Fruit fly (Drosophila melanogaster): ENCODE measurements around the gene skd.

skd gene

dm6 chr3L:21031093-21031930 is 4.1 kb upstream of the skd start, which contains the start of the genes CG10584 and Polr3E:
TSS of gene CG10584 (minus strand) at chr3L:21031360.
TSS of gene Polr3E (plus strand) at chr3L:21031825.
- no peak for TF ChIP-seq Sin3A (optimal IDR thresholded peaks at IDR 0.05)
- TF ChIP-seq h (optimal IDR thresholded peaks at IDR 0.05), result no peak
- TF ChIP-seq ttk (optimal IDR thresholded peaks at IDR 0.05), result no peak
- TF ChIP-seq Myc (optimal IDR thresholded peaks at IDR 0.05), result no peak
- no peak for TF ChIP-seq psq (optimal IDR thresholded peaks at IDR 0.05)
- no peak for TF ChIP-seq insv (optimal IDR thresholded peaks at IDR 0.05)

DNA sequence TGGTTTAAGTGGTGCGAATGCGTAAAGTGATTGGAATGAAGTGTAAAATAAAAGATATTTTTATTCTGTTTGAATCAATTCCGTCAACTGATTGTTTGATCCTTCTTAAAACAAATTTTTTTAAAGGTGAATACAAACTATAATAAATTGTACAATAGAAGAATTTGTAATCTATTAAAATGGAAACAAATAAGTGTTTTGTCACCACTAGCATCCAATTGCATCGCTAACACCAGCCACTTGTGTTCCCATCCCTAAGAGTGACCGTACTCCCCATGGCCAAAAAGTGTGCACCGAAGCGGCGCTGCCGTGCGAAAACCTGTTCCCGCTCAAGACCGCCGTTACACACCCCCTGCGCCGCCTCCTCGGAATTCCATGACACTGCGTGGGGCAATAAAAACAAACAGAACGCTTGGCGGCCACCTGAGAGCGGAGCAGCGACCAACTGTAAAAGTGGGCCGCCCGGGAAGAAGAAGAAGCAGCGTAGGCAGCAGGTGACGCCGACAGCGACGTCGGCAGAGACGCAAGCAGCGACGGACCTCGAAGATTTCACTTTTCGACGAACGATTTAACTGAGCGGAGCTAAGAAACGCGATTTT is 522 bp upstream of the skd start, which contains the start of gene Pdss2:
Gene Pdss2, plus strand, starts transcription at position 259 of the 599 bp plus-strand sequence.
- TF ChIP-seq psq (optimal IDR thresholded peaks at IDR 0.05), result no peak
- TF ChIP-seq insv (optimal IDR thresholded peaks at IDR 0.05), result no peak
- no peak for TF ChIP-seq Sin3A (optimal IDR thresholded peaks at IDR 0.05)
- no peak for TF ChIP-seq ttk (optimal IDR thresholded peaks at IDR 0.05)
- no peak for TF ChIP-seq Myc (optimal IDR thresholded peaks at IDR 0.05)
- TF ChIP-seq h (optimal IDR thresholded peaks at IDR 0.05), result no peak

DNA sequence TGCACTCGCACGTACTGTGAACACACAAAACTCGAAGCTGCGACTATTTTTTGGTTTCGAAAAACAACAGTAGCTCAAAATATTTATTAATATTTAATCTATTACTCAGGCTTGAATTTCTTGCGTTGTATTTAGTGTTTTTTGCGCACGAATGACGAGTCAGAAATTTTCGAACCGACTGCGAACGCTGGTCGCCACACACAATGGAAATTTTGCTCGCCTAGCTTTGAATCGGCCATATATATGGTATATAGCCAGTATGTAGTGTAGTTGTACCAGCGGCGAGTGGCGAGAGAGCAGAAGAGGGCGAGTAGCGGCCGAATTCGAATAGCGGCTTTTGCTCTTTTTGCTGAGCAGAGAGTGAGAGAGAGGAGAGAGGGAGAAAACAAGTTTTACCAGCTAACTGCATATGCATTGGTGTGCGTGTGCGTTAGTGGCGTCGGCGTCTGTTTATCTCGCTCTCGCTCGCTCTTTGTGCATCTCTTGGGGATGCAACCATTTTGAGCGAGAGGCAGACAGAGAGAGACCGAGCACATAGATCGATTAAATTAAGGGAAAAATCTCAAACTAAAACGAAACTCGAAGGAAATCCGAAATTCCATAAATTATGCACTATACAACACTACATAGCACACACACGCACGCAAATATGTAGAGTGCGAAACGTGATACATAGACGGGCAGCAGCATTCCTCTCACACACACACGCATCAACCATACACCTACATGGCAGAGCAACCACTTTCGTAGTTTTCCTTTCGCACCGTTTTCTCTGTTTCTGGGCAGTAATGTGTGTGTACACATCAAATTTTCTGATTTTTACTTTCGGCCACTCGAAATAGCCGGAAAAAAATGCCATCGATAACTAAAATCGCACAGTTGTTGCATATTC is 963 bp downstream of the skd start:
- TF ChIP-seq h (optimal IDR thresholded peaks at IDR 0.05) (no peak), insv (optimal IDR thresholded peaks at IDR 0.05) (no peak), psq (optimal IDR thresholded peaks at IDR 0.05) (peak; percentile 47), Myc (optimal IDR thresholded peaks at IDR 0.05) (no peak), Sin3A (optimal IDR thresholded peaks at IDR 0.05) (no peak), ttk (optimal IDR thresholded peaks at IDR 0.05) (no peak)

dm6 chr3L:21024965-21025833 is 2.0 kb downstream of the skd start:
- TF ChIP-seq ttk (optimal IDR thresholded peaks at IDR 0.05), result no peak
- no peak for TF ChIP-seq psq (optimal IDR thresholded peaks at IDR 0.05)
- TF ChIP-seq Myc (optimal IDR thresholded peaks at IDR 0.05), result no peak
- no peak for TF ChIP-seq insv (optimal IDR thresholded peaks at IDR 0.05)
- no peak for TF ChIP-seq Sin3A (optimal IDR thresholded peaks at IDR 0.05)
- TF ChIP-seq h (optimal IDR thresholded peaks at IDR 0.05), result no peak

DNA sequence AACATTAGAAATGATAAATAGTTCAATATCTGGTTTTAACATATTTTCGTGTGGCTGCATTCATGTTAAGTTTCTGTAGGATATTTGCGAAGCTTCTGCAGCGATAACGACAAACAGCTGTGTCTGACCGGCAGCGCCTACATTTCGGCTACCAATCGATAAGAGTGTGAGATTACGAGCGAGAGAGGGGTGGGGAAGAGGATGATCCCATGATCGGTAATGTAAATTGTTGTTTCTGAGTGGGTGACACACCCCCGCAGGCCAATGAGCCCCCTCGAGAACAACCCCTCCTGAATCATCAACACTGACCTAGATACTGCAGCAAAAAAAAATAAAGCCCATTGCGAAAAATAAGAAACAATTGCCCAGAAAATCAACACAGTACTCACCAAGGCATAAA is 2.7 kb downstream of the skd start:
- TF ChIP-seq h (optimal IDR thresholded peaks at IDR 0.05), result no peak
- TF ChIP-seq ttk (optimal IDR thresholded peaks at IDR 0.05), result no peak
- TF ChIP-seq psq (optimal IDR thresholded peaks at IDR 0.05), result no peak
- TF ChIP-seq insv (optimal IDR thresholded peaks at IDR 0.05), result no peak
- TF ChIP-seq Sin3A (optimal IDR thresholded peaks at IDR 0.05), result no peak
- TF ChIP-seq Myc (optimal IDR thresholded peaks at IDR 0.05), result no peak

dm6 chr3L:21023795-21024194 is 3.4 kb downstream of the skd start:
- TF ChIP-seq psq (optimal IDR thresholded peaks at IDR 0.05) (no peak), ttk (optimal IDR thresholded peaks at IDR 0.05) (no peak), Sin3A (optimal IDR thresholded peaks at IDR 0.05) (no peak), insv (optimal IDR thresholded peaks at IDR 0.05) (no peak), Myc (optimal IDR thresholded peaks at IDR 0.05) (no peak), h (optimal IDR thresholded peaks at IDR 0.05) (no peak)

DNA sequence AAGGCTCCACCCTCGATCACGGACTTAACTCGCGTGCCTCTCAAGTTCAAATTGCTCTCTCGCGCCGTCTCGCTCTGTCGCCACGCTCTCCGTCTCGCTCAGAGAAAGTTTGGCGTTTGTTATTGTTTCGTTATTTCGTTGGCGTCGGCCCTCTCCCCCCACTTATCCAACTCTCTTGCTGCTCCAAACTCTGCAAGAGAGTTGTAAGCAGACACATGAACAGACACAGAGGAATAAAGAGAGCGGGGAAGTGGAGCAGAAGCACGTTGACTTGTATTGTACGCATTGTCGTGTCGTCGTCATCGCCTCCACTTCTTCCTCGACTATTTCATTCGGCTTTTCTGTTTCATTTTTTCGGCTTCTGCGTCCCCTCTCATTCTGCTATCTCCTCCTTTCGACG is 3.9 kb downstream of the skd start:
- TF ChIP-seq psq (optimal IDR thresholded peaks at IDR 0.05), result no peak
- TF ChIP-seq ttk (optimal IDR thresholded peaks at IDR 0.05), result no peak
- no peak for TF ChIP-seq Myc (optimal IDR thresholded peaks at IDR 0.05)
- no peak for TF ChIP-seq insv (optimal IDR thresholded peaks at IDR 0.05)
- no peak for TF ChIP-seq Sin3A (optimal IDR thresholded peaks at IDR 0.05)
- TF ChIP-seq h (optimal IDR thresholded peaks at IDR 0.05), result no peak

DNA sequence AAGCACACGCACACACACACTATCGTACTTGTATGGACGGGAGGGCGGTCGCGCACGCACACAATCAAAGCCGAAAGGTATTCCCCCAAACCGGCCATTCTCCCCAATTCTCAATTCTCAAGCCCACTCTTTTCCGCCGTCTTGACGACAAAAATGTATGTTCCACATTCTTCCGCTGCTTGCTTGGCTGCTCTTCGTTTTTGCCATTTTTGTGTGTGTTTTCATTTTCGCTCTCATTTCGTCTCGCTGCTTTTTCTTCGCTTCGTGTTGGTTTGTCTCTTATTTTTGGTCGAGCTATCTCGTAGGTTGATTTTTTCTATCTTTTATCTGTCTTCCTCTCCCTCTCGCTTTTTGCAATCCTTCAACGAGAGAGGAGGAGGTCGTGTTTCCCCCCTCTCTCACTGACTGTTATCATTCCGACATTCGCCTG is 12.7 kb downstream of the skd start:
- TF ChIP-seq Sin3A (optimal IDR thresholded peaks at IDR 0.05) (no peak), Myc (optimal IDR thresholded peaks at IDR 0.05) (no peak), ttk (optimal IDR thresholded peaks at IDR 0.05) (no peak), h (optimal IDR thresholded peaks at IDR 0.05) (no peak), psq (optimal IDR thresholded peaks at IDR 0.05) (no peak), insv (optimal IDR thresholded peaks at IDR 0.05) (no peak)

DNA sequence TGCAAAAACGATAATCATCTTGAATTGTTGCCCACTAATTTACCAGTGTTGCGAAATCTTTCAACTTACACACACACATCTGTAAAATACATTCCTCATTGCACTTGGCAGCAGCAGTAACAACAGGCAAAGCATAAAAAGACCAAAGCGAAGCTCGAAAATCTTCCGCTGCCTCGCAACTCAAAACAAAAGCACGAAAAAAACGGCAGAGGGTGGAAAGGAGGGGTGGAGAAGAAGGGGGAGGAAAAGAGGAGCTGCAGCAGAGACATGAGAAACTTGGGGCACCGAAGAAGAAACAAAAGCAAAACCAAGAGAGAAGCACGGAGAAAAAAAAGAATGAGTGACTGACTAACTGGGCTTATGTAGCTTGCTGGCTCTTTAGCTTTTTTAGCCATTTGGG is 13.8 kb downstream of the skd start:
- TF ChIP-seq psq (optimal IDR thresholded peaks at IDR 0.05) (no peak), ttk (optimal IDR thresholded peaks at IDR 0.05) (no peak), h (optimal IDR thresholded peaks at IDR 0.05) (no peak), insv (optimal IDR thresholded peaks at IDR 0.05) (no peak), Sin3A (optimal IDR thresholded peaks at IDR 0.05) (no peak), Myc (optimal IDR thresholded peaks at IDR 0.05) (no peak)

DNA sequence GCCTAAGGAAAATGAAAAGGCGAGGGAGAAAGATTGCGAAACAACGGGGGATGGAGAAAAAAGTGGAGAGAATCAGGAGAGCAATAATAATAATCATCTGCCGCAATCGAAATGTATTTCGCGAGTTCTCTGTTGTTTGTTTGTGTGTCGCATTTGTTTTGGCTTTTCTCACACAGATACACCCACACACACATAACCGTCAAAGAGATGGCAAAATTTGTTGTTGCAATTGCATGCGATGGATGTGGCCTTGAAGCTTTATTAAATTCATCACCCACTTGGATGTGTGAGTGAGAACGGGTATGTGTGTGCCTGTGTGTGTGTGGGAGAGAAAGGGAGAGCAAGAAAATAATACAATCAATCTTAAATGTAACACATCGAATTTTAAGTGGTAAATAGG is 15.5 kb downstream of the skd start:
- no peak for TF ChIP-seq h (optimal IDR thresholded peaks at IDR 0.05)
- TF ChIP-seq ttk (optimal IDR thresholded peaks at IDR 0.05), result no peak
- no peak for TF ChIP-seq Sin3A (optimal IDR thresholded peaks at IDR 0.05)
- TF ChIP-seq insv (optimal IDR thresholded peaks at IDR 0.05), result no peak
- TF ChIP-seq psq (optimal IDR thresholded peaks at IDR 0.05), result no peak
- no peak for TF ChIP-seq Myc (optimal IDR thresholded peaks at IDR 0.05)

Data from Kc167 (cell line).